Fruit fly (Drosophila melanogaster) whole organism, adult: ENCODE measurements around the gene CG5282.

Experiments used
- CG11617 ChIP-seq: fragments of 200-800 bp; sonication (Bioruptor generic); optimal IDR thresholded peaks from 2 replicates; lab custom pipeline; 2017; ENCODE audit warnings: mild to moderate bottlenecking, missing biosample characterization, missing genetic modification reagents, missing genetic modification characterization
- CG14711 ChIP-seq: fragments of 200-800 bp; sonication (Bioruptor generic); optimal IDR thresholded peaks from 2 replicates; lab custom pipeline; 2018; ENCODE audit warnings: missing biosample characterization, mild to moderate bottlenecking, missing genetic modification characterization, moderate library complexity
- CG33017 ChIP-seq: fragments of 200-800 bp; sonication (Bioruptor generic); optimal IDR thresholded peaks from 2 replicates; lab custom pipeline; 2018; ENCODE audit warnings: missing biosample characterization, mild to moderate bottlenecking, missing genetic modification characterization, moderate library complexity
- CG5204 ChIP-seq: fragments of 200-800 bp; sonication (Bioruptor generic); optimal IDR thresholded peaks from 2 replicates; lab custom pipeline; 2016; ENCODE audit warnings: missing biosample characterization, missing genetic modification characterization
- CG7045 ChIP-seq: fragments of 200-800 bp; sonication (Bioruptor generic); optimal IDR thresholded peaks from 2 replicates; lab custom pipeline; 2017; ENCODE audit warnings: missing biosample characterization, mild to moderate bottlenecking, missing genetic modification characterization
- Clk ChIP-seq: fragments of 200-800 bp; sonication (Bioruptor generic); optimal IDR thresholded peaks from 2 replicates; lab custom pipeline; 2017; ENCODE audit warnings: missing biosample characterization, missing genetic modification characterization
- Crg-1 ChIP-seq: fragments of 200-800 bp; sonication (Bioruptor generic); optimal IDR thresholded peaks from 2 replicates; lab custom pipeline; 2016; ENCODE audit warnings: missing biosample characterization, missing genetic modification characterization
- bab1 ChIP-seq: fragments of 200-800 bp; sonication (Bioruptor generic); optimal IDR thresholded peaks from 3 replicates; lab custom pipeline; 2019; ENCODE audit warnings: missing biosample characterization, mild to moderate bottlenecking, missing genetic modification characterization, moderate library complexity
- kay ChIP-seq: fragments of 200-800 bp; sonication (Bioruptor generic); peaks from one replicate; lab custom pipeline; 2016; ENCODE audit warnings: missing biosample characterization, missing genetic modification characterization, borderline replicate concordance
- toe ChIP-seq: fragments of 200-800 bp; sonication (Bioruptor generic); optimal IDR thresholded peaks from 2 replicates; lab custom pipeline; 2016; ENCODE audit warnings: missing biosample characterization, missing genetic modification characterization

dm6 chr3L:20466599-20466998 is 40.7 kb upstream of the CG5282 start, which contains the start of gene Tdh:
- TF ChIP-seq bab1 (GFP tag; lab: Kevin White, UChicago), result no peak
- TF ChIP-seq CG7045 (GFP tag; lab: Kevin White, UChicago), result no peak
- no peak for TF ChIP-seq CG33017 (tag; lab: Kevin White, UChicago)
- no peak for TF ChIP-seq CG11617 (GFP tag; lab: Kevin White, UChicago)
- TF ChIP-seq Clk (GFP tag; lab: Kevin White, UChicago), result no peak
- no peak for TF ChIP-seq CG5204 (GFP tag; lab: Kevin White, UChicago)
- TF ChIP-seq CG14711 (tag; lab: Kevin White, UChicago), result no peak
- TF ChIP-seq Crg-1 (GFP tag; lab: Kevin White, UChicago), result no peak
- no peak for TF ChIP-seq toe (GFP tag; lab: Kevin White, UChicago)
- no peak for TF ChIP-seq kay (GFP tag; lab: Kevin White, UChicago)
